Fruit fly (Drosophila melanogaster) whole organism, embryonic: ENCODE measurements around the gene sky.

Source experiments
- Atf6 ChIP-seq: fragments of 200-800 bp; sonication (Bioruptor generic); IDR thresholded peaks from 2 replicates; pipeline ENCODE4 v1.3.6; 2022; ENCODE audit warnings: missing biosample characterization, missing genetic modification characterization
- CG10462 ChIP-seq: fragments of 200-800 bp; sonication (Bioruptor generic); optimal IDR thresholded peaks from 2 replicates; lab custom pipeline; 2016; ENCODE audit warnings: missing biosample characterization, missing genetic modification characterization
- CG10565 ChIP-seq: fragments of 200-800 bp; sonication (Bioruptor generic); optimal IDR thresholded peaks from 3 replicates; lab custom pipeline; 2016; ENCODE audit warnings: missing biosample characterization, mild to moderate bottlenecking, missing genetic modification characterization
- CG12071 ChIP-seq: fragments of 200-800 bp; sonication (Bioruptor generic); optimal IDR thresholded peaks from 3 replicates; lab custom pipeline; 2018; ENCODE audit warnings: missing biosample characterization, mild to moderate bottlenecking, missing genetic modification characterization
- CG12155 ChIP-seq: fragments of 200-800 bp; sonication (Bioruptor generic); optimal IDR thresholded peaks from 3 replicates; lab custom pipeline; 2016; ENCODE audit warnings: missing biosample characterization, missing genetic modification characterization
- CG12299 ChIP-seq: fragments of 200-800 bp; sonication (Bioruptor generic); optimal IDR thresholded peaks from 2 replicates; lab custom pipeline; 2018; ENCODE audit warnings: missing biosample characterization, mild to moderate bottlenecking, missing genetic modification characterization
- CG16779 ChIP-seq: fragments of 200-800 bp; sonication (Bioruptor generic); IDR thresholded peaks from 2 replicates; pipeline ENCODE4 v1.3.6; 2022; ENCODE audit warnings: missing biosample characterization, missing genetic modification characterization
- CG1792 ChIP-seq: fragments of 200-800 bp; sonication (Bioruptor generic); optimal IDR thresholded peaks from 2 replicates; lab custom pipeline; 2016; ENCODE audit warnings: missing biosample characterization, missing genetic modification characterization
- CG18011 ChIP-seq: fragments of 200-800 bp; sonication (Bioruptor generic); optimal IDR thresholded peaks from 2 replicates; lab custom pipeline; 2017; ENCODE audit warnings: missing biosample characterization, missing genetic modification characterization, mild to moderate bottlenecking, moderate library complexity, missing genotype
- CG2712 ChIP-seq: fragments of 200-800 bp; optimal IDR thresholded peaks from 3 replicates; lab custom pipeline; 2019; ENCODE audit warnings: missing biosample characterization, mild to moderate bottlenecking, missing genetic modification characterization, moderate library complexity
- CG31441 ChIP-seq: fragments of 200-800 bp; sonication (Bioruptor generic); IDR thresholded peaks from 2 replicates; pipeline ENCODE4 v1.3.6; 2022; ENCODE audit warnings: missing biosample characterization, missing genetic modification characterization
- CG32767 ChIP-seq: fragments of 200-800 bp; sonication (Bioruptor generic); IDR thresholded peaks from 2 replicates; pipeline ENCODE4 v1.3.6; 2022; ENCODE audit warnings: missing biosample characterization, missing genetic modification characterization
- CG3838 ChIP-seq: fragments of 200-800 bp; sonication (Bioruptor generic); optimal IDR thresholded peaks from 3 replicates; lab custom pipeline; 2016; ENCODE audit warnings: missing biosample characterization, missing genetic modification characterization
- CG42726 ChIP-seq: fragments of 200-800 bp; sonication (Bioruptor generic); IDR thresholded peaks from 2 replicates; pipeline ENCODE4 v1.3.6; 2022; ENCODE audit warnings: missing biosample characterization, missing genetic modification characterization; ENCODE audit not compliant: partially characterized antibody
- CG4617 ChIP-seq: fragments of 200-800 bp; sonication (Bioruptor generic); optimal IDR thresholded peaks from 3 replicates; lab custom pipeline; 2016; ENCODE audit warnings: missing biosample characterization, missing genetic modification characterization, borderline replicate concordance
- CG6654 ChIP-seq: fragments of 200-800 bp; sonication (Bioruptor generic); optimal IDR thresholded peaks from 2 replicates; lab custom pipeline; 2017; ENCODE audit warnings: missing biosample characterization, mild to moderate bottlenecking, missing genetic modification characterization
- CG7357 ChIP-seq: fragments of 200-800 bp; sonication (Bioruptor generic); IDR thresholded peaks from 3 replicates; pipeline ENCODE4 v1.3.6; 2022; ENCODE audit warnings: missing biosample characterization, missing genetic modification characterization
- CG7987 ChIP-seq: fragments of 200-800 bp; sonication (Bioruptor generic); optimal IDR thresholded peaks from 2 replicates; lab custom pipeline; 2018; ENCODE audit warnings: missing biosample characterization, mild to moderate bottlenecking, missing genetic modification characterization, moderate library complexity
- CG8388 ChIP-seq: fragments of 200-800 bp; sonication (Bioruptor generic); optimal IDR thresholded peaks from 2 replicates; lab custom pipeline; 2019; ENCODE audit warnings: missing biosample characterization, mild to moderate bottlenecking, missing genetic modification characterization, moderate library complexity
- CG8944 ChIP-seq: fragments of 200-800 bp; sonication (Bioruptor generic); optimal IDR thresholded peaks from 3 replicates; lab custom pipeline; 2016; ENCODE audit warnings: missing biosample characterization, missing genetic modification characterization
- CG9727 ChIP-seq: fragments of 200-800 bp; sonication (Bioruptor generic); optimal IDR thresholded peaks from 3 replicates; lab custom pipeline; 2017; ENCODE audit warnings: missing biosample characterization, mild to moderate bottlenecking, missing genetic modification characterization
- D ChIP-seq, 2 experiments: fragments of 200-800 bp in 1 of 2; fragments of >200 bp in 1 of 2; sonication (Bioruptor generic) in 1 of 2; optimal IDR thresholded peaks; 2 replicates in 1 of 2; 3 replicates in 1 of 2; lab custom pipeline; 2017; ENCODE audit warnings: mild to moderate bottlenecking in 1 of 2, missing biosample characterization in 1 of 2, missing genetic modification characterization in 1 of 2, missing genetic modification reagents in 1 of 2
- Doc3 ChIP-seq: fragments of 200-800 bp; sonication (Bioruptor generic); IDR thresholded peaks from 3 replicates; pipeline ENCODE4 v1.3.6; 2022; ENCODE audit warnings: missing biosample characterization, missing genetic modification characterization; ENCODE audit not compliant: partially characterized antibody
- HmgZ ChIP-seq: fragments of 200-800 bp; sonication (Bioruptor generic); optimal IDR thresholded peaks from 2 replicates; lab custom pipeline; 2018; ENCODE audit warnings: missing biosample characterization, mild to moderate bottlenecking, missing genetic modification characterization
- Hr3 ChIP-seq: fragments of 200-800 bp; sonication (Bioruptor generic); optimal IDR thresholded peaks from 3 replicates; lab custom pipeline; 2016; ENCODE audit warnings: missing biosample characterization, missing genetic modification characterization
- MBD-R2 ChIP-seq: fragments of 200-800 bp; sonication (Bioruptor generic); IDR thresholded peaks from 2 replicates; pipeline ENCODE4 v1.3.6; 2022; ENCODE audit warnings: missing biosample characterization, missing genetic modification characterization
- MESR4 ChIP-seq: fragments of 200-800 bp; sonication (Bioruptor generic); optimal IDR thresholded peaks from 2 replicates; lab custom pipeline; 2018; ENCODE audit warnings: missing biosample characterization, mild to moderate bottlenecking, missing genetic modification characterization, moderate library complexity
- MTF-1 ChIP-seq: fragments of 200-800 bp; sonication (Bioruptor generic); optimal IDR thresholded peaks from 2 replicates; lab custom pipeline; 2018; ENCODE audit warnings: missing biosample characterization, mild to moderate bottlenecking, missing genetic modification characterization, borderline replicate concordance
- Mad ChIP-seq: fragments of 200-800 bp; sonication (Bioruptor generic); optimal IDR thresholded peaks from 2 replicates; lab custom pipeline; 2016; ENCODE audit warnings: missing biosample characterization, missing genetic modification characterization
- Sox100B ChIP-seq: fragments of 200-800 bp; sonication (Bioruptor generic); optimal IDR thresholded peaks from 3 replicates; lab custom pipeline; 2018; ENCODE audit warnings: missing biosample characterization, mild to moderate bottlenecking, missing genetic modification characterization
- Trl ChIP-seq, 3 experiments: fragments of >200 bp in 2 of 3; fragments of 200-800 bp in 1 of 3; sonication (Bioruptor generic) in 1 of 3; optimal IDR thresholded peaks; 2 replicates in 1 of 3; 3 replicates in 2 of 3; lab custom pipeline; 2016 to 2017; ENCODE audit warnings: missing biosample characterization in 1 of 3, missing genetic modification characterization in 1 of 3
- Xbp1 ChIP-seq: fragments of 200-800 bp; sonication (Bioruptor generic); optimal IDR thresholded peaks from 3 replicates; lab custom pipeline; 2016; ENCODE audit warnings: missing biosample characterization, mild to moderate bottlenecking, missing genetic modification characterization
- ase ChIP-seq: fragments of 200-800 bp; sonication (Bioruptor generic); IDR thresholded peaks from 3 replicates; pipeline ENCODE4 v1.3.6; 2022; ENCODE audit warnings: missing biosample characterization, missing genetic modification characterization
- ash1 ChIP-seq: fragments of 200-800 bp; sonication (Bioruptor generic); optimal IDR thresholded peaks from 2 replicates; lab custom pipeline; 2018; ENCODE audit warnings: missing biosample characterization, mild to moderate bottlenecking, missing genetic modification characterization
- br ChIP-seq: fragments of >200 bp; optimal IDR thresholded peaks from 2 replicates; lab custom pipeline; 2017
- cad ChIP-seq: fragments of >200 bp; optimal IDR thresholded peaks from 2 replicates; lab custom pipeline; 2017; ENCODE audit warnings: missing biosample characterization, missing genetic modification characterization
- chif ChIP-seq, 2 experiments: fragments of 200-800 bp; sonication (Bioruptor generic); optimal IDR thresholded peaks; 3 replicates each; lab custom pipeline; 2016; ENCODE audit warnings: missing biosample characterization in 2 of 2, missing genetic modification characterization in 2 of 2
- ci ChIP-seq: fragments of 200-800 bp; sonication (Bioruptor generic); IDR thresholded peaks from 3 replicates; pipeline ENCODE4 v1.3.6; 2022; ENCODE audit warnings: missing biosample characterization, missing genetic modification characterization
- danr ChIP-seq: fragments of 200-800 bp; sonication (Bioruptor generic); IDR thresholded peaks from 2 replicates; pipeline ENCODE4 v1.3.6; 2022; ENCODE audit warnings: missing biosample characterization, missing genetic modification characterization
- gem ChIP-seq: fragments of 200-800 bp; sonication (Bioruptor generic); optimal IDR thresholded peaks from 2 replicates; lab custom pipeline; 2019; ENCODE audit warnings: missing biosample characterization, mild to moderate bottlenecking, missing genetic modification characterization, moderate library complexity
- gsb ChIP-seq: fragments of 200-800 bp; sonication (Bioruptor generic); IDR thresholded peaks from 2 replicates; pipeline ENCODE4 v1.3.6; 2022; ENCODE audit warnings: missing biosample characterization, missing genetic modification characterization
- hkb ChIP-seq, 2 experiments: fragments of 200-800 bp in 1 of 2; fragments of >200 bp in 1 of 2; sonication (Bioruptor generic) in 1 of 2; IDR thresholded peaks in 1 of 2; optimal IDR thresholded peaks in 1 of 2; 2 replicates each; pipeline versions ENCODE4 v1.3.6 to Lab custom; 2017 to 2022; ENCODE audit warnings: missing biosample characterization in 1 of 2, missing genetic modification characterization in 1 of 2
- jing ChIP-seq: fragments of 200-800 bp; sonication (Bioruptor generic); optimal IDR thresholded peaks from 2 replicates; lab custom pipeline; 2018; ENCODE audit warnings: missing biosample characterization, mild to moderate bottlenecking, missing genetic modification characterization
- kay ChIP-seq: fragments of 200-800 bp; sonication (Bioruptor generic); optimal IDR thresholded peaks from 2 replicates; lab custom pipeline; 2016; ENCODE audit warnings: missing biosample characterization, missing genetic modification characterization
- pzg ChIP-seq: fragments of 200-800 bp; sonication (Bioruptor generic); optimal IDR thresholded peaks from 3 replicates; lab custom pipeline; 2018; ENCODE audit warnings: missing biosample characterization, mild to moderate bottlenecking, missing genetic modification characterization, moderate library complexity
- slp2 ChIP-seq: fragments of 200-800 bp; sonication (Bioruptor generic); optimal IDR thresholded peaks from 2 replicates; lab custom pipeline; 2016; ENCODE audit warnings: missing biosample characterization, missing genetic modification characterization
- sna ChIP-seq: fragments of 200-800 bp; sonication (Bioruptor generic); IDR thresholded peaks from 2 replicates; pipeline ENCODE4 v1.3.6; 2022; ENCODE audit warnings: missing biosample characterization, missing genetic modification characterization; ENCODE audit not compliant: partially characterized antibody
- wdn ChIP-seq: fragments of 200-800 bp; sonication (Bioruptor generic); IDR thresholded peaks from 2 replicates; pipeline ENCODE4 v1.3.6; 2022; ENCODE audit warnings: missing biosample characterization, missing genetic modification characterization

sky gene

dm6 chr2L:20917235-20918055 is 1.3 kb downstream of the sky start (continued):
- TF ChIP-seq CG12299 (tag; lab: Kevin White, UChicago) = peak; percentile 71
- no peak for TF ChIP-seq sna
- TF ChIP-seq CG12071 (GFP tag; lab: Kevin White, UChicago) = peak; percentile 82
- TF ChIP-seq MBD-R2 (GFP tag; lab: Robert Waterston, UW) = peak; percentile 55
- peak; percentile 83 for TF ChIP-seq CG7987
- TF ChIP-seq pzg (GFP tag; lab: Kevin White, UChicago) = no peak
- peak; percentile 80 for TF ChIP-seq CG9727
- TF ChIP-seq ci (GFP tag; lab: Robert Waterston, UW) = 0 out of 3 replicates have a peak, but pooled peaks have one; percentile 42
- no peak for TF ChIP-seq CG10565 (GFP tag; lab: Kevin White, UChicago)
- peak; percentile 86 for TF ChIP-seq CG7357 (GFP tag; lab: Robert Waterston, UW)
- no peak for TF ChIP-seq CG42726 (GFP tag; lab: Robert Waterston, UW)
- peak; percentile 88 for TF ChIP-seq gsb (GFP tag; lab: Robert Waterston, UW)
- peak; percentile 90 for TF ChIP-seq gem (tag; lab: Kevin White, UChicago)
- peak; percentile 48 for TF ChIP-seq CG10462
- TF ChIP-seq CG3838 (GFP tag; lab: Kevin White, UChicago) = peak; percentile 12
- no peak for TF ChIP-seq MESR4 (GFP tag; lab: Kevin White, UChicago)
- TF ChIP-seq CG31441 (GFP tag; lab: Robert Waterston, UW) = peak; percentile 96
- TF ChIP-seq CG16779 = peak; percentile 43; the same call in 1 of the 2 replicates
- no peak for TF ChIP-seq hkb (optimal IDR thresholded peaks at IDR 0.05; lab: Kevin White, UChicago)
- peak; percentile 88 for TF ChIP-seq hkb (GFP tag; IDR thresholded peaks at IDR 0.05; lab: Robert Waterston, UW)
- TF ChIP-seq ash1 (GFP tag; lab: Kevin White, UChicago) = peak; percentile 33
- TF ChIP-seq Sox100B (GFP tag; lab: Kevin White, UChicago) = peak; percentile 94
- no peak for TF ChIP-seq CG1792
- peak; percentile 75 for TF ChIP-seq ase (GFP tag; lab: Robert Waterston, UW)
- no peak for TF ChIP-seq cad
- no peak for TF ChIP-seq CG4617 (GFP tag; lab: Kevin White, UChicago)
- no peak for TF ChIP-seq wdn (GFP tag; lab: Robert Waterston, UW)
- TF ChIP-seq CG12155 (GFP tag; lab: Kevin White, UChicago) = peak; percentile 26
- peak in 1 of 2 experiments; percentile 2 for TF ChIP-seq chif (GFP tag; optimal IDR thresholded peaks at IDR 0.05; lab: Kevin White, UChicago)
- TF ChIP-seq Xbp1 = peak; percentile 25
- no peak for TF ChIP-seq CG8944
- peak; percentile 49 for TF ChIP-seq CG32767
- peak; percentile 33 to 41 for TF ChIP-seq Trl (optimal IDR thresholded peaks at IDR 0.05; lab: Kevin White, UChicago)
- no peak for TF ChIP-seq Trl (GFP tag; optimal IDR thresholded peaks at IDR 0.05; lab: Kevin White, UChicago)
- TF ChIP-seq D (optimal IDR thresholded peaks at IDR 0.05; lab: Kevin White, UChicago) = no peak
- peak; percentile 86 for TF ChIP-seq D (GFP tag; optimal IDR thresholded peaks at IDR 0.05; lab: Kevin White, UChicago)
- peak; percentile 79 for TF ChIP-seq CG6654 (GFP tag; lab: Kevin White, UChicago)
- TF ChIP-seq Hr3 (GFP tag; lab: Kevin White, UChicago) = peak; percentile 70
- peak; percentile 35 for TF ChIP-seq CG18011 (GFP tag; lab: Kevin White, UChicago)
- no peak for TF ChIP-seq Mad (GFP tag; lab: Kevin White, UChicago)
- TF ChIP-seq Doc3 (GFP tag; lab: Robert Waterston, UW) = no peak
- TF ChIP-seq kay = peak; percentile 82
- TF ChIP-seq slp2 (GFP tag; lab: Kevin White, UChicago) = no peak
- TF ChIP-seq HmgZ (tag; lab: Kevin White, UChicago) = no peak
- peak; percentile 22 for TF ChIP-seq jing (GFP tag; lab: Kevin White, UChicago)
- TF ChIP-seq Atf6 (GFP tag; lab: Robert Waterston, UW) = peak; percentile 64
- TF ChIP-seq CG2712 (tag; lab: Kevin White, UChicago) = peak; percentile 96
- peak; percentile 76 for TF ChIP-seq danr
- no peak for TF ChIP-seq br (lab: Kevin White, UChicago)
- peak; percentile 83 for TF ChIP-seq MTF-1 (GFP tag; lab: Kevin White, UChicago)
- TF ChIP-seq CG8388 = peak; percentile 71
